Fruit fly (Drosophila melanogaster): ENCODE results near the gene PolD1.

The PolD1 gene

dm6 chr3L:16016911-16017310 is 29.3 kb upstream of the PolD1 start (continued):
- TF ChIP-seq CG4707 (GFP tag; optimal IDR thresholded peaks at IDR 0.05) (peak; percentile 67), CG17361 (GFP tag; IDR thresholded peaks at IDR 0.05) (peak; percentile 70; the same call in 2 of the 3 replicates)

DNA sequence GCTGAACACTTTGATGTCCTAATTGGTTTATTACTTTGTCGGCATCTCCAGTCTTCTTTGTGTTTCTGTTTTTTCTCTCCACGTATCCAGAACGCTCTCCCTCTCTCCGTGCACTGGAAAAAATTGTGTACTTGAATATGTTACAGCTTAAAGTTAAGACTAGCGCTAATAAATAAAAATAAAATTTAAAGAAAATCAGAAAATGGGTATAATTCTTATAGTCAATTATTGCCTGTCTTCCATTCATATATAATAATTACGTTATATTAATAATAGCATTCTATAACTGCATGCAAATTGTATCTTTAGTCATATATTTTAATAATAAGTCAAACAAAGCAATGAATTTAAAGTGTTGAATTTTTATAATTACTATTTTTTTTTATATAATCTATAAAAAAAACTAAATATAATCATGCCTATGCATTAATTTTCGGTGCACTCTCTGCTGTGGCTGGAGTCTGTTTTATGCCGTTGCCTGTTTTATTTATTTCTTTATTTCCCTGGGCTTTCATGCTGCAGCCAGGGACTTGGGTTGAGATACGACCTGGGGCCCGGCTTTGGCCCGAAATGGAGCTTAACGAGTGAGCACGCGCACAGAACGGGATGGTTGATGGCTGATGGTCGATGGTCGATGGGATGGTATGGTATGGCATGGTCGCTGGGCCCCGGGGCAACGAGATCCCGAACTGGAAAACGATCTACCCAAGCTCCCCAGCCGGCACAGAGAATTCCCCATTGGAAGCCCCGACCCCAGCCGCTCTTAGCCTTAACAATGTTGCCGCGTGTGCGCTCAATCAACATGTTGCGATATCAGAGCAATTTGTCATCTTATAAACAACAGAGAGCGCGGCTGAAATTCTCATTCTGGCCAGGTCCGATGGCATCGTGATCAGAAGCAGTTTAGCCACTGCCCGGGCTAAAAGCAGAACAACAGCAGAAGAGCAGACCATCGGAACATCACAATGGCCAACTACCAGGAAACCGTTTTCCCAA is 28.4 kb upstream of the PolD1 start:
- no peak for TF ChIP-seq Ravus (GFP tag; IDR thresholded peaks at IDR 0.05)
- TF ChIP-seq CG12769 (tag; optimal IDR thresholded peaks at IDR 0.05): no peak
- no peak for TF ChIP-seq CG3838 (GFP tag; optimal IDR thresholded peaks at IDR 0.05)
- TF ChIP-seq CG11695 (GFP tag; IDR thresholded peaks at IDR 0.05): no peak
- no peak for TF ChIP-seq nau (GFP tag; optimal IDR thresholded peaks at IDR 0.05)
- no peak for TF ChIP-seq CG13424 (tag; optimal IDR thresholded peaks at IDR 0.05)
- no peak for TF ChIP-seq CG1792 (GFP tag; optimal IDR thresholded peaks at IDR 0.05)
- no peak for TF ChIP-seq Doc2 (GFP tag; IDR thresholded peaks at IDR 0.05)
- no peak for TF ChIP-seq CG2129 (GFP tag; IDR thresholded peaks at IDR 0.05; ENCODE audit: partially characterized antibody)
- TF ChIP-seq fd3F (GFP tag; optimal IDR thresholded peaks at IDR 0.05): no peak
- TF ChIP-seq CG18262 (tag; optimal IDR thresholded peaks at IDR 0.05): peak; percentile 87
- no peak for TF ChIP-seq Optix (GFP tag; IDR thresholded peaks at IDR 0.05)
- TF ChIP-seq Elba2 (GFP tag; optimal IDR thresholded peaks at IDR 0.05): peak; percentile 47
- no peak for TF ChIP-seq Ada2b (GFP tag; IDR thresholded peaks at IDR 0.05)
- no peak for TF ChIP-seq hkb (optimal IDR thresholded peaks at IDR 0.05)
- TF ChIP-seq hkb (GFP tag; IDR thresholded peaks at IDR 0.05): no peak
- peak; percentile 36 for TF ChIP-seq fd96Cb (tag; optimal IDR thresholded peaks at IDR 0.05)
- TF ChIP-seq CG17186 (GFP tag; optimal IDR thresholded peaks at IDR 0.05): no peak
- TF ChIP-seq CG10267 (tag; optimal IDR thresholded peaks at IDR 0.05): peak; percentile 67
- TF ChIP-seq CG6654 (GFP tag; optimal IDR thresholded peaks at IDR 0.05): no peak
- TF ChIP-seq mirr (GFP tag; optimal IDR thresholded peaks at IDR 0.05): no peak
- no peak for TF ChIP-seq pum (GFP tag; optimal IDR thresholded peaks at IDR 0.05)
- TF ChIP-seq ATbp (GFP tag; optimal IDR thresholded peaks at IDR 0.05): no peak
- TF ChIP-seq CG4282 (GFP tag; optimal IDR thresholded peaks at IDR 0.05): no peak
- TF ChIP-seq Stat92E (GFP tag; optimal IDR thresholded peaks at IDR 0.05): peak in 1 of 3 experiments; percentile 9
- TF ChIP-seq wek (GFP tag; optimal IDR thresholded peaks at IDR 0.05): no peak
- peak; percentile 79 for TF ChIP-seq CG2712 (tag; optimal IDR thresholded peaks at IDR 0.05)
- no peak for TF ChIP-seq Doc3 (GFP tag; IDR thresholded peaks at IDR 0.05; ENCODE audit: partially characterized antibody)
- TF ChIP-seq NC2α (GFP tag; optimal IDR thresholded peaks at IDR 0.05): no peak
- no peak for TF ChIP-seq run (tag; optimal IDR thresholded peaks at IDR 0.05)
- TF ChIP-seq CG12219 (GFP tag; optimal IDR thresholded peaks at IDR 0.05): no peak
- TF ChIP-seq vvl (GFP tag; IDR thresholded peaks at IDR 0.05): 0 out of 2 replicates have a peak, but pooled peaks have one; percentile 19
- TF ChIP-seq CG12104 (GFP tag; optimal IDR thresholded peaks at IDR 0.05): no peak
- TF ChIP-seq hth (optimal IDR thresholded peaks at IDR 0.05): no peak
- no peak for TF ChIP-seq Kr (GFP tag; optimal IDR thresholded peaks at IDR 0.05)
- no peak for TF ChIP-seq Vsx1 (GFP tag; optimal IDR thresholded peaks at IDR 0.05)
- TF ChIP-seq z (GFP tag; IDR thresholded peaks at IDR 0.05): no peak
- TF ChIP-seq danr (GFP tag; IDR thresholded peaks at IDR 0.05): no peak
- TF ChIP-seq nerfin-2 (GFP tag; IDR thresholded peaks at IDR 0.05; ENCODE audit: partially characterized antibody): no peak
- no peak for TF ChIP-seq CG1233 (GFP tag; optimal IDR thresholded peaks at IDR 0.05)
- TF ChIP-seq Lpt (GFP tag; optimal IDR thresholded peaks at IDR 0.05): no peak
- no peak for TF ChIP-seq CTCF (GFP tag; optimal IDR thresholded peaks at IDR 0.05)
- TF ChIP-seq BtbVII (GFP tag; optimal IDR thresholded peaks at IDR 0.05): no peak
- TF ChIP-seq lov (optimal IDR thresholded peaks at IDR 0.05): no peak
- TF ChIP-seq lov (GFP tag; IDR thresholded peaks at IDR 0.05): no peak
- no peak for TF ChIP-seq CG18619 (GFP tag; optimal IDR thresholded peaks at IDR 0.05)
